Worm (Caenorhabditis elegans) whole organism, L3 larva: Measurements from ENCODE around the gene R08C7.8.
A peak's percentile ranks its signal among the peaks of the same experiment; 100 is the strongest.

ENCODE experiments used
- nhr-237 ChIP-seq: fragments of 150-350 bp; optimal IDR thresholded peaks from 2 replicates; lab custom pipeline; 2014; ENCODE audit warnings: missing biosample characterization, missing genetic modification characterization
- nhr-25 ChIP-seq: sonication (generic microtip); optimal IDR thresholded peaks from 2 replicates; lab custom pipeline; 2017; ENCODE audit warnings: missing biosample characterization, missing genetic modification characterization

DNA sequence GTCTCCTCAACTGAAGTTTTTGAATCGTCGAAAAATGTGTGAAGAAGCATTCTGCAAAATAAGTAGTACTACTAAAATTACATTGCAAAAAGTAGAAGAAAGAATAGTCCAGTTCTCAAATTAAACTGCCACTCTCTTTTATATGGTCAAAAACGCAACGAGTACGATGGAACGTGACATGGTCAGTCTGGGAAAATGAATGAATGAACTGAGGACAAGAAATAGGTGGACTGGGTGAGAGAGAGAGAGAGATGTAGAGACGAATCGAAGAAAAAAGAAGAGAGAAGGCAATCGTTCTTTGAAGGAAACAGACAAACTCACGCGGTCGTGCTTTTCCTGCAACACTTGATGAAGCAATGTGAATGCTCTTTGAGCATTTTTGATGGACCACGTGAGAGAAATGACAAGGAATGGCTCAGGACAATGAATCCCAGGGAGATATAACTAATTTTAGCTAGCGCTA is 42.7 kb upstream of the R08C7.8 start, which contains the start of gene M01H9.3:
- TF ChIP-seq nhr-237 (no peak), nhr-25 (tag; lab: Kevin White, UChicago) (peak; percentile 46)
